Worm (Caenorhabditis elegans) whole organism, midembryonic: Measurements from ENCODE around the gene srh-104.

Experiments
- T22C8.4 ChIP-seq: fragments of 200-800 bp; sonication (Bioruptor generic); IDR thresholded peaks from 2 replicates; pipeline ENCODE4 v1.3.6; 2022; ENCODE audit warnings: missing genetic modification characterization, missing compliant biosample characterization
- cog-1 ChIP-seq: sonication (generic microtip); optimal IDR thresholded peaks from 2 replicates; lab custom pipeline; 2016; ENCODE audit warnings: missing genetic modification characterization, missing compliant biosample characterization
- flt-1 ChIP-seq: fragments of 200-800 bp; sonication (Bioruptor generic); IDR thresholded peaks from 2 replicates; pipeline ENCODE4 v1.3.6; 2022; ENCODE audit warnings: missing genetic modification characterization, missing compliant biosample characterization
- klf-2 ChIP-seq: fragments of 200-800 bp; sonication (Bioruptor generic); conservative IDR thresholded peaks from 2 replicates; pipeline ENCODE4 v1.3.6; 2022; ENCODE audit warnings: missing genetic modification reagents, missing genetic modification characterization, missing compliant biosample characterization
- med-1 ChIP-seq: sonication (generic microtip); optimal IDR thresholded peaks from 2 replicates; lab custom pipeline; 2017; ENCODE audit warnings: missing genetic modification characterization, mild to moderate bottlenecking, missing compliant biosample characterization, antibody characterized with exemption, missing genetic modification reagents; ENCODE audit not compliant: insufficient read depth
- ref-1 ChIP-seq: fragments of 200-800 bp; sonication (Bioruptor generic); conservative IDR thresholded peaks from 2 replicates; pipeline ENCODE4 v1.3.6; 2022; ENCODE audit warnings: missing genetic modification reagents, missing genetic modification characterization, missing compliant biosample characterization
- tab-1 ChIP-seq: fragments of 200-800 bp; sonication (Bioruptor generic); IDR thresholded peaks from 2 replicates; pipeline ENCODE4 v1.3.6; 2022; ENCODE audit warnings: missing genetic modification characterization, missing compliant biosample characterization
- ztf-23 ChIP-seq: fragments of 200-800 bp; sonication (Bioruptor generic); IDR thresholded peaks from 2 replicates; pipeline ENCODE4 v1.3.6; 2022; ENCODE audit warnings: missing genetic modification reagents, missing genetic modification characterization, missing compliant biosample characterization
- ztf-29 ChIP-seq: fragments of 200-800 bp; sonication (Bioruptor generic); IDR thresholded peaks from 2 replicates; pipeline ENCODE4 v1.3.6; 2022; ENCODE audit warnings: missing genetic modification reagents, missing genetic modification characterization, missing compliant biosample characterization

srh-104 gene

DNA sequence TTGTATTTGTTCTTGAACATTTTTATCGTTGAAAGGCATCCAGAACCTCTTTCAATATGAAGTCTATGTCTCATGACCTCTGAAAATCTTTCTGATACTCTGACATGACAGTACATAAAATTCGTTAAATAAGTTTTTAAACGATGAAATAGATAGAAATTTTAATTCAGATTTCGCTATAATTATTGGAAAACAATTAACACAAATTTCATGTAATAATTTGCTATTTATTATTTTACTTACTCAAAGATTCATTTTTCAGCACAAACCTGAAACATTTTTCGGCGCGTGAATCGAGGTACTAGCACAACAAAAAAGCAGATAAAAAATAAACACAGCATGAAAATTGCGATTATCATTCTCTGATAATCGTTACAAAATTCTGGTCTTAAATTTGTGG is 22.5 kb upstream of the srh-104 start, which contains the start of gene T13F3.4:
TSS of gene T13F3.4 (minus strand) at position 101 of the 400 bp plus-strand sequence.
- no peak for TF ChIP-seq ztf-29 (GFP tag; lab: Robert Waterston, UW)
- no peak for TF ChIP-seq flt-1

DNA sequence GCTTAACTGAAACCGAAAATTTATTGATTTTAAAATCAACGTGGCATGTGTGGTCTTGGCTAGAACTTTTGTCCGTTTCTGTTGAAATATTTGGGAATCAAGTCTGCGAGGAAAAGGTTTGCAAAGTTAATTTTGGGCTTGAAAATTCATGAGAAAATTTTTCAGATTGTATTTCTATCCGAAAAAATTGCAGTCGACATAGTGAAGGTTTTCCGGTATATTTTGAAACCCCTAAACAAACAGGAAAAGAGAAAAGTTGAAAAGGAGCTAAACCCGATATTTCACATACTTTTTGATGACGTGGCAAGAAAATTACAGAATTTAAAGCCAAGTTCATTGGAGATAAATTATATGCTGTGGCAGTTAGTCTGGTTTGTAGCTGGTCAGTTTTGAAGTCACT is 15.7 kb upstream of the srh-104 start, which contains the start of gene nhr-127:
TSS of gene nhr-127 (plus strand) at position 301 of the 400 bp plus-strand sequence.
- TF ChIP-seq tab-1 (GFP tag; lab: Robert Waterston, UW) (no peak), ref-1 (GFP tag; lab: Robert Waterston, UW) (no peak), cog-1 (no peak), klf-2 (GFP tag; lab: Robert Waterston, UW) (no peak)

DNA sequence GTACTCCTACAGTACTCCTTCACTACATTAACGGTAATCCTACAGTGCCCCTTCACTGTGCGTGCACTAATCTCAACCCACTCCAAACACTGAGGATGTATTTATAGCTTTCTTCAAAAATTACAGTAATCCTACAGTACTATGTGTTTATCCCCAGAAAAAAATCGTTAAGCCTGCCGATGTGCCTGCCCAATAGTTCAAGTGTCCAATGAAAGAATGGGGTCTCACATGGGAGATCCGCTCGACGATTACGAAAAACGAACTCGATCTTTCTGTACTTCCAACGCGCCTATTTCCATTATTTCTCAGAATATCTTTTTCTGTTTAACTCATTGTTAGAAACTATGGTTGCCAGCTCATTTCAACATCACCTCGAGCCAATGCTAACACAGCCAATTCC is 14.2 kb upstream of the srh-104 start, which contains the start of gene nhr-218:
TSS of gene nhr-218 (plus strand) at position 301 of the 400 bp plus-strand sequence.
- no peak for TF ChIP-seq ref-1 (GFP tag; lab: Robert Waterston, UW)
- no peak for TF ChIP-seq ztf-23 (GFP tag; lab: Robert Waterston, UW)
- no peak for TF ChIP-seq tab-1 (GFP tag; lab: Robert Waterston, UW)
- TF ChIP-seq cog-1 = no peak
- no peak for TF ChIP-seq ztf-29 (GFP tag; lab: Robert Waterston, UW)
- TF ChIP-seq klf-2 (GFP tag; lab: Robert Waterston, UW) = no peak
- TF ChIP-seq med-1 (GFP tag; lab: Kevin White, UChicago) = no peak
- TF ChIP-seq flt-1 = no peak
- TF ChIP-seq T22C8.4 (GFP tag; lab: Robert Waterston, UW) = no peak

DNA sequence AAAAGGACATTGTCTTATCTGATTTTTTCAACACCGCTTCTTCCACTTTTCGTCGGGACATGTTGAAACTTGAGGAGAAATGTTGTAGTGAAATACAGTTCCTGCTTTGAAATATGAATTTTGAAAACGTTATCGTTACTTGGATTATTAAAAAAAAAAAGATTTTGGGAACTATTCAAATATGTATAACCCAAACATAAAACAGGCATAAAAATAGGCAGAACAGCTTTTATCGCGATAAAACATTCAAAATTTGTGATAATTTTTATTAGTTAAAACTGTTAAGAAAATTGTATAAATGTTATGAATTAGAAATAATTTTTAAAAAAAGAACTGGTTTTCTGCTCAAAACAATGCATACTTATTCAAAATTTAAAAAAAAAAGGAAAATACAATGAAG is 12.4 kb upstream of the srh-104 start, which contains the start of gene bgnt-1.3:
TSS of gene bgnt-1.3 (minus strand) at position 101 of the 400 bp plus-strand sequence.
- TF ChIP-seq flt-1 (no peak), tab-1 (GFP tag; lab: Robert Waterston, UW) (no peak), klf-2 (GFP tag; lab: Robert Waterston, UW) (no peak), T22C8.4 (GFP tag; lab: Robert Waterston, UW) (no peak), cog-1 (no peak), ref-1 (GFP tag; lab: Robert Waterston, UW) (no peak), med-1 (GFP tag; lab: Kevin White, UChicago) (no peak), ztf-29 (GFP tag; lab: Robert Waterston, UW) (no peak), ztf-23 (GFP tag; lab: Robert Waterston, UW) (no peak)

DNA sequence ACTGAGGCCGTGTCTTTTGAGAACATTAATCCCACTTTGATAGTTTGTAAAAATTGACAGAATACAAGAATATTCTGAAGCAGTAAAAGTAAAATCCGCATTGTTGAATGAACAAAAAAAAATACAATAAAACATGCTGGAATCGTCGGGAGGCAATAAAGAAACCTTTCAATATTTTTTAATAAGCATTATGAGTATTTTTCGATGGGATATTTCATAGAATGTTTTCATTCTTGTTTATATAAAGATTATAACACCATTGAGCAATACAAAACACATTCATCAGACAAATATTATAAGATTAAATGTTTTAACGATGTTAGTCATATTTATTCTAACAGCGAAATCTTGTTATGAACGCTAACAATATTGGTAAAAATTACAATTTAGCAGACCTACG is 9.7 kb upstream of the srh-104 start, which contains the start of gene gcy-20:
TSS of gene gcy-20 (minus strand) at position 101 of the 400 bp plus-strand sequence.
- no peak for TF ChIP-seq cog-1
- TF ChIP-seq flt-1 = no peak
- TF ChIP-seq klf-2 (GFP tag; lab: Robert Waterston, UW) = no peak
- no peak for TF ChIP-seq ztf-29 (GFP tag; lab: Robert Waterston, UW)
- no peak for TF ChIP-seq med-1 (GFP tag; lab: Kevin White, UChicago)
- no peak for TF ChIP-seq ztf-23 (GFP tag; lab: Robert Waterston, UW)
- TF ChIP-seq ref-1 (GFP tag; lab: Robert Waterston, UW) = no peak
- no peak for TF ChIP-seq tab-1 (GFP tag; lab: Robert Waterston, UW)
- TF ChIP-seq T22C8.4 (GFP tag; lab: Robert Waterston, UW) = no peak

DNA sequence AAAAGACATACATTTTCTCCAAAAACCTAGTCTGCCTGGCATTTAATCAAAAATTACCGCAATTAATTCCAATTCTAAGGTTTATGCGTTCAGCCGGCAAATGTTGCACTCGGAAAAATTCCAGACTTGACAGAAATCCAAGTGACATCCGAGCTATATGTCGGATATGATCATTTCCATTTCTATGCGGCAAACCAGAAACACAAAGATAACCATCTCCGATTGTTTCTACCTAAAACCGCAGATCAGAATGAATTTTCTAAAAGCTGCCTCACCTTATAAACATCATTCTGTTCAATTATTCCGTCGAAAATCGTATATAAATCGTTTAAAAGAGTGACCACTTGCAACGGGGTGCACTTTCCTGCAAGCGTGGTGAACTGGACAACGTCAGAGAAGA is 5.1 kb upstream of the srh-104 start:
- TF ChIP-seq med-1 (GFP tag; lab: Kevin White, UChicago) = no peak
- TF ChIP-seq tab-1 (GFP tag; lab: Robert Waterston, UW) = no peak
- TF ChIP-seq klf-2 (GFP tag; lab: Robert Waterston, UW) = no peak
- no peak for TF ChIP-seq ref-1 (GFP tag; lab: Robert Waterston, UW)
- TF ChIP-seq ztf-29 (GFP tag; lab: Robert Waterston, UW) = no peak
- no peak for TF ChIP-seq ztf-23 (GFP tag; lab: Robert Waterston, UW)
- no peak for TF ChIP-seq flt-1

DNA sequence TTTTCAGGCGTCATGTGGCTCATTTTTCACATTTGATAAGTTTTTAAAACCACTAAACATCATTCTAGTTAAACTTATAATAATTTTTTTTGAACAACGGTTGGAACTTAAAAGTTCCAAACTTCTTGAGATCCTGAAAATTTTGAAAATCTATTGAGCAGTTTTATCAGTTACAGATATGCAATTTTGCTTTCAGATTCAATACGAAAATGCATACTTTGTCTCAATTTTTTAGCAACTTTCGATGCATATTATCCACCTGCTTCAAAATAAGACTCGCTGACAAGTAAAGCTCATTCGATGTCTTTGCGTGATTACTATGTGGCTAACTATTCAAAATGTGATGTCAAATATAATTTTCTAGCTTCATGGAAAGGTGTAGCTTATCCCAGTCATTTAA is 2.6 kb upstream of the srh-104 start, which contains the start of gene srh-95:
TSS of gene srh-95 (plus strand) at position 301 of the 400 bp plus-strand sequence.
- TF ChIP-seq klf-2 (GFP tag; lab: Robert Waterston, UW) (no peak), med-1 (GFP tag; lab: Kevin White, UChicago) (no peak), cog-1 (no peak), T22C8.4 (GFP tag; lab: Robert Waterston, UW) (no peak), ztf-23 (GFP tag; lab: Robert Waterston, UW) (no peak), ref-1 (GFP tag; lab: Robert Waterston, UW) (no peak), flt-1 (no peak)

DNA sequence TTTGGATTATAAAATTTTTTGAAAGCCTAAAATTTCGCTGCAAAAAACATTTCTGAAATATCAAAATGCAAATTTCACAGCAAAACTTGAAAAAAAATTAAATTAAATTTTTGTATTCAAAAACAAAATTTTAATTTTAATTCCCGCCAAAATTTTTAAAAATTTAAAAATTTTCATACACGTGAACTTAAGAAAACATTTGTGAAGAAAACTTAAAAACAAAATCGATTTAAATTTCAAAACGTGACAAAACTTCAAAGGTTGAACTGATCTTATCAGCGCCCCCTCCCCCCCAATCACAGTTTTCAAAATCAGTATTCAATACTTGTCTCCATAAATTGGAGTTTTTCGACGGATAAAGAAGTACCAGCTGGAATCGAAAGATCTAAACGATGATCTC is 6.8 kb downstream of the srh-104 start, which contains the start of gene F21H7.5:
TSS of gene F21H7.5 (plus strand) at position 301 of the 400 bp plus-strand sequence.
- TF ChIP-seq flt-1 (no peak), klf-2 (GFP tag; lab: Robert Waterston, UW) (no peak), ztf-29 (GFP tag; lab: Robert Waterston, UW) (no peak), T22C8.4 (GFP tag; lab: Robert Waterston, UW) (no peak)

DNA sequence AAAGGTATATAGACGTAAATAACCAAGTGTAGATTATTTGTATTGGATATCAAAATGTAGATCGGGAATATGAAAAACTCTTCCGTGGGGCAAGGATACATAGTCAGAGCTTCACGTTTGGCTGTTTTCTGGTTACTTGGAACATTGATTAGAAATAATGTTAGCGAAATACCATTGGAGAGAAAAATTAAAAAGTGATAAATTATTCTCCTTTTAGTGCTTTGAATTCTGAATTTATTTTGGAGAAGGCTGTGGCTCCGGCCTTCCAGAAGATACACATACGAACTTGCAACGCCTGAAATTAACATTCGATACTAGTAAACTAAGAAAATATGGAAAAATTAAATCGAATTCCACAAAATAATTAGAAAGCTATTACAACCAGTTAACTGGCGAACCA is 8.3 kb downstream of the srh-104 start, which contains the start of gene srh-98:
TSS of gene srh-98 (minus strand) at position 101 of the 400 bp plus-strand sequence.
- no peak for TF ChIP-seq flt-1
- no peak for TF ChIP-seq med-1 (GFP tag; lab: Kevin White, UChicago)
- no peak for TF ChIP-seq T22C8.4 (GFP tag; lab: Robert Waterston, UW)

DNA sequence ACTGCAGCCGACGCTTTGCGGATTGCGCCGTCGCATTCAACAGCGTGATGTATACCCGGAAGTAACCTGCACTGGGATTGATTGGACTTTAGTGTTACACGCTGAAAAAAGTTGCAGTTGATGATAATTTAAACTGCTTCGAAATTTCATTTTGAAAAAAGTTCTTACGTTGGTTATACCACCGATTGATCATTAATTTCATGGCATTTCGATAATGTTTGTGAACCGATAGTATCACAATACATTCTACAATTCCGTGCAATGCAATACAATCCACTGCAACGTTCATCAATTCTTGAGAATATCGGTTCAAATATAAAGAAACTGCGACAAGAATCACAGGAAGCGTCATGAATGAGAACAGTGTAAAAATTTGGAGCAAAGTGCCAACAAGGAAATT is 8.8 kb downstream of the srh-104 start, which contains the start of gene F21H7.3:
TSS of gene F21H7.3 (minus strand) at position 101 of the 400 bp plus-strand sequence.
- TF ChIP-seq cog-1 = no peak
